Worm (Caenorhabditis elegans): Measurements from ENCODE around the gene R11G1.1.

ce11 chrX:3628016-3628415, 31.3 kb upstream of the R11G1.1 start, which contains the start of gene vep-2:
- TF ChIP-seq med-1 (GFP tag; optimal IDR thresholded peaks at IDR 0.05; ENCODE audit: insufficient read depth), result no peak
- no peak for TF ChIP-seq flt-1 (GFP tag; IDR thresholded peaks at IDR 0.05)
- no peak for TF ChIP-seq ztf-23 (GFP tag; IDR thresholded peaks at IDR 0.05)
- TF ChIP-seq cog-1 (tag; optimal IDR thresholded peaks at IDR 0.05), result no peak
- no peak for TF ChIP-seq ztf-29 (GFP tag; IDR thresholded peaks at IDR 0.05)
